Worm (Caenorhabditis elegans) whole organism, midembryonic: Measurements from ENCODE around the gene R05D8.9.

Experiments
- T22C8.4 ChIP-seq: fragments of 200-800 bp; sonication (Bioruptor generic); IDR thresholded peaks from 2 replicates; pipeline ENCODE4 v1.3.6; 2022; ENCODE audit warnings: missing genetic modification characterization, missing compliant biosample characterization
- flt-1 ChIP-seq: fragments of 200-800 bp; sonication (Bioruptor generic); IDR thresholded peaks from 2 replicates; pipeline ENCODE4 v1.3.6; 2022; ENCODE audit warnings: missing genetic modification characterization, missing compliant biosample characterization
- klf-2 ChIP-seq: fragments of 200-800 bp; sonication (Bioruptor generic); conservative IDR thresholded peaks from 2 replicates; pipeline ENCODE4 v1.3.6; 2022; ENCODE audit warnings: missing genetic modification reagents, missing genetic modification characterization, missing compliant biosample characterization
- ref-1 ChIP-seq: fragments of 200-800 bp; sonication (Bioruptor generic); conservative IDR thresholded peaks from 2 replicates; pipeline ENCODE4 v1.3.6; 2022; ENCODE audit warnings: missing genetic modification reagents, missing genetic modification characterization, missing compliant biosample characterization
- ztf-23 ChIP-seq: fragments of 200-800 bp; sonication (Bioruptor generic); IDR thresholded peaks from 2 replicates; pipeline ENCODE4 v1.3.6; 2022; ENCODE audit warnings: missing genetic modification reagents, missing genetic modification characterization, missing compliant biosample characterization
- ztf-29 ChIP-seq: fragments of 200-800 bp; sonication (Bioruptor generic); IDR thresholded peaks from 2 replicates; pipeline ENCODE4 v1.3.6; 2022; ENCODE audit warnings: missing genetic modification reagents, missing genetic modification characterization, missing compliant biosample characterization

ce11 chrV:2813856-2814255 lies 46.5 kb upstream of the R05D8.9 start, which contains the start of gene F54E2.9:
- no peak for TF ChIP-seq T22C8.4 (GFP tag; lab: Robert Waterston, UW)
- TF ChIP-seq ztf-23 = no peak
- TF ChIP-seq ztf-29 (GFP tag; lab: Robert Waterston, UW) = no peak
- no peak for TF ChIP-seq flt-1
- no peak for TF ChIP-seq klf-2 (GFP tag; lab: Robert Waterston, UW)
- no peak for TF ChIP-seq ref-1 (GFP tag; lab: Robert Waterston, UW)
